Fruit fly (Drosophila melanogaster): Measurements from ENCODE around the gene srw.
A peak's percentile ranks its signal among the peaks of the same experiment; 100 is the strongest.

srw gene

DNA sequence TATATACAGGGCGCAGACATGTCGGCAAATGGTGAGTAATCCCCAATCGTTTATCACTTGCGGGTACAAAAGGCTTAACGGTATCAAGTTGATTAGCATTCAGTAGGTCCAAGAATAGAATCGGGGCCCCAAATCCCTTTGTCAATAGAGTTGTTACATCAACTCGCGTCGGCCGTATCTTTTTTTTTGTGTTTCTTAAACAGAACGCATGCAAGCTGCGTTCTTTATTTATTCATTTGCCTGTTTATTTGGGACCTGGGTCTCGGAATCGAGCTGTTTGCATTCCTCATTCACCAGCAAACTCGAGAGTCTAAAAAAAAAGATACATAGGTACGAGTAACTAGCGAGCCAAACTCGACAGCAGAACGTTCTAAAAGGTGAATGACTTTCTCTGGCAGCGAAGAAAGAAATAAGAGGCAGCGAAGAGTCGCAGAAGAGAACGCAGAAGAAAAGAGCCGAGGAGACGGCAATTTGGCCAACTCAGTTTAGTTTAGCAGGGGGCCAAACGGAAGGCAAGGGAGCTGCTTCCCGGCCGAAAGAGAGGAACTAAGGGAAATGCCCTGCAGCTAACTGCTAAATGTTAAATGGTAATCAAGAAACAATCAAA lies 11.0 kb downstream of the srw start (continued):
- TF ChIP-seq CG14050 (GFP tag; IDR thresholded peaks at IDR 0.05) (no peak), jigr1 (GFP tag; IDR thresholded peaks at IDR 0.05) (no peak), CG16815 (GFP tag; optimal IDR thresholded peaks at IDR 0.05) (no peak), gt (GFP tag; IDR thresholded peaks at IDR 0.05) (no peak), ranshi (GFP tag; IDR thresholded peaks at IDR 0.05) (no peak), E2f2 (GFP tag; IDR thresholded peaks at IDR 0.05) (no peak), Doc2 (GFP tag; IDR thresholded peaks at IDR 0.05) (no peak), CG2129 (GFP tag; IDR thresholded peaks at IDR 0.05; ENCODE audit: partially characterized antibody) (no peak), ken (GFP tag; IDR thresholded peaks at IDR 0.05) (no peak), CG15514 (GFP tag; optimal IDR thresholded peaks at IDR 0.05) (no peak), CG18599 (GFP tag; optimal IDR thresholded peaks at IDR 0.05) (no peak), Dfd (GFP tag; optimal IDR thresholded peaks at IDR 0.05) (no peak), pan (optimal IDR thresholded peaks at IDR 0.05) (no peak), pan (GFP tag; optimal IDR thresholded peaks at IDR 0.05 in 1 of 2, IDR thresholded peaks at IDR 0.05 in 1 of 2) (no peak), sna (GFP tag; IDR thresholded peaks at IDR 0.05; ENCODE audit: partially characterized antibody) (no peak), CG1529 (GFP tag; optimal IDR thresholded peaks at IDR 0.05) (peak; percentile 30), CG7987 (GFP tag; optimal IDR thresholded peaks at IDR 0.05) (peak; percentile 12), CG3726 (GFP tag; IDR thresholded peaks at IDR 0.05) (no peak), Doc3 (GFP tag; IDR thresholded peaks at IDR 0.05; ENCODE audit: partially characterized antibody) (no peak), rib (GFP tag; IDR thresholded peaks at IDR 0.05) (no peak), Fer1 (GFP tag; optimal IDR thresholded peaks at IDR 0.05) (no peak), CG1792 (GFP tag; optimal IDR thresholded peaks at IDR 0.05) (no peak), lilli (GFP tag; optimal IDR thresholded peaks at IDR 0.05) (no peak), pzg (GFP tag; optimal IDR thresholded peaks at IDR 0.05) (no peak), CG7271 (tag; optimal IDR thresholded peaks at IDR 0.05) (no peak), CG6683 (GFP tag; optimal IDR thresholded peaks at IDR 0.05) (no peak), wdn (GFP tag; IDR thresholded peaks at IDR 0.05) (no peak), bab2 (GFP tag; optimal IDR thresholded peaks at IDR 0.05) (peak; percentile 13), usp (GFP tag; optimal IDR thresholded peaks at IDR 0.05) (no peak), sqz (GFP tag; optimal IDR thresholded peaks at IDR 0.05) (no peak), fd96Cb (tag; optimal IDR thresholded peaks at IDR 0.05) (no peak), Hmr (GFP tag; optimal IDR thresholded peaks at IDR 0.05) (no peak), ara (GFP tag; IDR thresholded peaks at IDR 0.05) (peak; percentile 19; the same call in 1 of the 2 replicates), ab (GFP tag; optimal IDR thresholded peaks at IDR 0.05) (no peak), vfl (GFP tag; optimal IDR thresholded peaks at IDR 0.05) (no peak), hb (GFP tag; IDR thresholded peaks at IDR 0.05; ENCODE audit: partially characterized antibody) (no peak), mld (GFP tag; IDR thresholded peaks at IDR 0.05; ENCODE audit: partially characterized antibody) (no peak), CG17359 (tag; optimal IDR thresholded peaks at IDR 0.05) (peak; percentile 18), Optix (GFP tag; IDR thresholded peaks at IDR 0.05) (no peak), HLH54F (GFP tag; optimal IDR thresholded peaks at IDR 0.05) (no peak), sug (tag; optimal IDR thresholded peaks at IDR 0.05) (no peak), gfzf (GFP tag; optimal IDR thresholded peaks at IDR 0.05) (no peak), cas (GFP tag; IDR thresholded peaks at IDR 0.05) (no peak), tio (GFP tag; optimal IDR thresholded peaks at IDR 0.05) (no peak), CG4854 (GFP tag; optimal IDR thresholded peaks at IDR 0.05) (no peak), fd102C (GFP tag; optimal IDR thresholded peaks at IDR 0.05) (peak; percentile 15), chm (GFP tag; IDR thresholded peaks at IDR 0.05) (peak; percentile 62; the same call in 1 of the 2 replicates), Six4 (GFP tag; optimal IDR thresholded peaks at IDR 0.05) (no peak), Ada2b (GFP tag; IDR thresholded peaks at IDR 0.05) (no peak), CG12744 (GFP tag; optimal IDR thresholded peaks at IDR 0.05) (no peak), lmd (GFP tag; IDR thresholded peaks at IDR 0.05) (no peak)
